Worm (Caenorhabditis elegans) whole organism, L3 larva: ENCODE measurements around the gene D1014.5.
A peak's percentile ranks its signal among the peaks of the same experiment; 100 is the strongest.

Experiments
- R02D3.7 ChIP-seq: fragments of 150-350 bp; optimal IDR thresholded peaks from 2 replicates; lab custom pipeline; 2014; ENCODE audit warnings: missing biosample characterization, missing genetic modification characterization
- aly-2 ChIP-seq: fragments of 150-350 bp; optimal IDR thresholded peaks from 2 replicates; lab custom pipeline; 2014; ENCODE audit warnings: missing biosample characterization, missing genetic modification characterization
- ama-1 ChIP-seq: fragments of 150-350 bp; optimal IDR thresholded peaks from 2 replicates; lab custom pipeline; 2018
- ceh-28 ChIP-seq: fragments of 150-350 bp; optimal IDR thresholded peaks from 2 replicates; lab custom pipeline; 2014; ENCODE audit warnings: missing biosample characterization, missing genetic modification reagents, missing genetic modification characterization
- daf-12 ChIP-seq: fragments of 150-350 bp; optimal IDR thresholded peaks from 2 replicates; lab custom pipeline; 2014; ENCODE audit warnings: missing biosample characterization, missing genetic modification reagents, missing genetic modification characterization
- elt-1 ChIP-seq: fragments of 150-350 bp; optimal IDR thresholded peaks from 2 replicates; lab custom pipeline; 2014; ENCODE audit warnings: missing biosample characterization, missing genetic modification characterization
- elt-2 ChIP-seq: sonication (generic microtip); optimal IDR thresholded peaks from 2 replicates; lab custom pipeline; 2016; ENCODE audit warnings: missing genetic modification reagents, mild to moderate bottlenecking, missing genetic modification characterization, missing compliant biosample characterization
- elt-3 ChIP-seq, 3 experiments: fragments of 150-350 bp in 1 of 3; sonication (generic microtip) in 2 of 3; optimal IDR thresholded peaks; 2 replicates in 2 of 3; 4 replicates in 1 of 3; lab custom pipeline; 2014 to 2017; ENCODE audit warnings: missing biosample characterization in 3 of 3, missing genetic modification characterization in 3 of 3
- eor-1 ChIP-seq, 2 experiments: fragments of 150-350 bp; optimal IDR thresholded peaks; 2 replicates each; lab custom pipeline; 2014 to 2018; ENCODE audit warnings: missing biosample characterization in 2 of 2, missing genetic modification characterization in 2 of 2
- fkh-10 ChIP-seq: sonication (generic microtip); optimal IDR thresholded peaks from 2 replicates; lab custom pipeline; 2017; ENCODE audit warnings: missing biosample characterization, missing genetic modification reagents, missing genetic modification characterization
- fkh-2 ChIP-seq: fragments of 150-350 bp; optimal IDR thresholded peaks from 2 replicates; lab custom pipeline; 2014; ENCODE audit warnings: missing biosample characterization, missing genetic modification reagents, missing genetic modification characterization
- hmg-11 ChIP-seq: sonication (generic microtip); optimal IDR thresholded peaks from 2 replicates; lab custom pipeline; 2016; ENCODE audit warnings: missing genetic modification characterization, missing compliant biosample characterization
- lin-39 ChIP-seq: fragments of 150-350 bp; optimal IDR thresholded peaks from 2 replicates; lab custom pipeline; 2018; ENCODE audit warnings: missing biosample characterization, missing genetic modification reagents, missing genetic modification characterization
- lsy-12 ChIP-seq: sonication (generic microtip); optimal IDR thresholded peaks from 2 replicates; lab custom pipeline; 2016; ENCODE audit warnings: mild to moderate bottlenecking, missing genetic modification characterization, missing compliant biosample characterization
- mdl-1 ChIP-seq: fragments of 150-350 bp; optimal IDR thresholded peaks from 2 replicates; lab custom pipeline; 2014; ENCODE audit warnings: missing biosample characterization, missing genetic modification characterization
- nfya-1 ChIP-seq: sonication (generic microtip); optimal IDR thresholded peaks from 2 replicates; lab custom pipeline; 2017; ENCODE audit warnings: missing genetic modification characterization, mild to moderate bottlenecking, missing compliant biosample characterization, antibody characterized with exemption, moderate library complexity; ENCODE audit not compliant: insufficient read depth
- nhr-12 ChIP-seq: fragments of 150-350 bp; optimal IDR thresholded peaks from 2 replicates; lab custom pipeline; 2014; ENCODE audit warnings: missing biosample characterization, missing genetic modification characterization
- nhr-237 ChIP-seq: fragments of 150-350 bp; optimal IDR thresholded peaks from 2 replicates; lab custom pipeline; 2014; ENCODE audit warnings: missing biosample characterization, missing genetic modification characterization
- nhr-25 ChIP-seq: sonication (generic microtip); optimal IDR thresholded peaks from 2 replicates; lab custom pipeline; 2017; ENCODE audit warnings: missing biosample characterization, missing genetic modification characterization
- nhr-28 ChIP-seq: fragments of 150-350 bp; optimal IDR thresholded peaks from 2 replicates; lab custom pipeline; 2014; ENCODE audit warnings: missing biosample characterization, missing genetic modification characterization
- nhr-43 ChIP-seq: sonication (generic microtip); optimal IDR thresholded peaks from 2 replicates; lab custom pipeline; 2016; ENCODE audit warnings: mild to moderate bottlenecking, missing genetic modification characterization, missing compliant biosample characterization; ENCODE audit not compliant: poor library complexity, severe bottlenecking
- nhr-76 ChIP-seq: fragments of 150-350 bp; sonication (generic microtip); optimal IDR thresholded peaks from 5 replicates; lab custom pipeline; 2014; ENCODE audit warnings: missing biosample characterization, missing genetic modification characterization
- pha-4 ChIP-seq: fragments of 150-350 bp; optimal IDR thresholded peaks from 2 replicates; lab custom pipeline; 2014; ENCODE audit warnings: missing biosample characterization, missing genetic modification reagents, missing genetic modification characterization
- pqm-1 ChIP-seq: fragments of 150-350 bp; optimal IDR thresholded peaks from 2 replicates; lab custom pipeline; 2017; ENCODE audit warnings: missing biosample characterization, missing genetic modification characterization, inconsistent platforms
- sea-2 ChIP-seq: fragments of 150-350 bp; sonication (generic microtip); optimal IDR thresholded peaks from 4 replicates; lab custom pipeline; 2014; ENCODE audit warnings: missing biosample characterization, missing genetic modification reagents, missing genetic modification characterization
- snpc-4 ChIP-seq: fragments of 150-350 bp; optimal IDR thresholded peaks from 2 replicates; lab custom pipeline; 2014; ENCODE audit warnings: missing biosample characterization, missing genetic modification characterization
- tbx-2 ChIP-seq: sonication (generic microtip); optimal IDR thresholded peaks from 2 replicates; lab custom pipeline; 2016; ENCODE audit warnings: mild to moderate bottlenecking, missing genetic modification characterization, missing compliant biosample characterization
- unc-62 ChIP-seq: fragments of 150-350 bp; sonication (generic microtip); optimal IDR thresholded peaks from 4 replicates; lab custom pipeline; 2014; ENCODE audit warnings: missing biosample characterization, missing genetic modification reagents, missing genetic modification characterization
- zag-1 ChIP-seq: fragments of 150-350 bp; optimal IDR thresholded peaks from 2 replicates; lab custom pipeline; 2014; ENCODE audit warnings: missing biosample characterization, missing genetic modification characterization
- ztf-11 ChIP-seq: fragments of 150-350 bp; optimal IDR thresholded peaks from 2 replicates; lab custom pipeline; 2014; ENCODE audit warnings: missing biosample characterization, missing genetic modification characterization
- ztf-4 ChIP-seq: fragments of 150-350 bp; optimal IDR thresholded peaks from 2 replicates; lab custom pipeline; 2014; ENCODE audit warnings: missing biosample characterization, missing genetic modification characterization

The D1014.5 gene

ce11 chrV:8130149-8130661, 6.7 kb downstream of the D1014.5 start, which contains the start of gene snap-1 (continued):
- TF ChIP-seq eor-1 (tag; optimal IDR thresholded peaks at IDR 0.05; lab: Kevin White, UChicago) (no peak), elt-1 (tag; lab: Kevin White, UChicago) (peak; percentile 5), fkh-10 (no peak), lin-39 (tag; lab: Kevin White, UChicago) (peak; percentile 35), mdl-1 (tag; lab: Kevin White, UChicago) (no peak), aly-2 (tag; lab: Kevin White, UChicago) (no peak), ama-1 (lab: Kevin White, UChicago) (peak; percentile 23), tbx-2 (tag; lab: Kevin White, UChicago) (no peak), pha-4 (peak; percentile 60), lsy-12 (tag; lab: Kevin White, UChicago) (no peak), ztf-11 (no peak), unc-62 (GFP tag; lab: Kevin White, UChicago) (no peak), ztf-4 (tag; lab: Kevin White, UChicago) (no peak), hmg-11 (tag; lab: Kevin White, UChicago) (no peak)

- no peak for TF ChIP-seq nhr-237 (tag; lab: Kevin White, UChicago)
- no peak for TF ChIP-seq R02D3.7 (tag; lab: Kevin White, UChicago)
- no peak for TF ChIP-seq daf-12
- TF ChIP-seq elt-1 (tag; lab: Kevin White, UChicago) = no peak
- no peak for TF ChIP-seq nhr-12
- no peak for TF ChIP-seq unc-62 (GFP tag; lab: Kevin White, UChicago)
- no peak for TF ChIP-seq ceh-28
- no peak for TF ChIP-seq fkh-10
- TF ChIP-seq nhr-25 (tag; lab: Kevin White, UChicago) = no peak
Observed at ce11 chrV:8130812-8131211, 7.3 kb downstream of the D1014.5 start.

- TF ChIP-seq nfya-1 (tag; lab: Kevin White, UChicago) (no peak), ama-1 (lab: Kevin White, UChicago) (peak; percentile 65)
- TF ChIP-seq, all 47 proteins: peak for 1
Observed at ce11 chrV:8131628-8132027, 8.1 kb downstream of the D1014.5 start.

- TF ChIP-seq elt-2 (tag; lab: Kevin White, UChicago) = peak; percentile 34
- TF ChIP-seq hmg-11 (tag; lab: Kevin White, UChicago) = no peak
- TF ChIP-seq zag-1 (tag; lab: Kevin White, UChicago) = no peak
- TF ChIP-seq elt-1 (tag; lab: Kevin White, UChicago) = no peak
- no peak for TF ChIP-seq nhr-28 (tag; lab: Kevin White, UChicago)
- TF ChIP-seq lsy-12 (tag; lab: Kevin White, UChicago) = no peak
- no peak for TF ChIP-seq elt-3 (tag; optimal IDR thresholded peaks at IDR 0.05; lab: Kevin White, UChicago)
- no peak for TF ChIP-seq sea-2 (GFP tag; lab: Kevin White, UChicago)
Observed at ce11 chrV:8132926-8133325, 9.4 kb downstream of the D1014.5 start, which contains the start of gene D1014.4. Gene D1014.4, plus strand, starts transcription at chrV:8133226.

ce11 chrV:8143605-8144004, 20.1 kb downstream of the D1014.5 start, which contains the start of gene D1014.2:
Gene D1014.2, plus strand, starts transcription at chrV:8143905.
- TF ChIP-seq elt-1 (tag; lab: Kevin White, UChicago) = no peak
- no peak for TF ChIP-seq nhr-43 (tag; lab: Kevin White, UChicago)
- TF ChIP-seq pqm-1 (tag; lab: Kevin White, UChicago) = no peak
- no peak for TF ChIP-seq nfya-1 (tag; lab: Kevin White, UChicago)
- TF ChIP-seq snpc-4 = no peak
- TF ChIP-seq ceh-28 = no peak
- no peak for TF ChIP-seq ama-1 (lab: Kevin White, UChicago)
- TF ChIP-seq fkh-2 (tag; lab: Kevin White, UChicago) = no peak

- no peak for TF ChIP-seq nhr-76
- TF ChIP-seq fkh-2 (tag; lab: Kevin White, UChicago) = no peak
- no peak for TF ChIP-seq nfya-1 (tag; lab: Kevin White, UChicago)
- TF ChIP-seq lsy-12 (tag; lab: Kevin White, UChicago) = no peak
Observed at ce11 chrV:8144515-8144914, 21.0 kb downstream of the D1014.5 start.
